Worm (Caenorhabditis elegans) whole organism, L1 larva: ENCODE results near the gene cthd-1.

Experiments
- C04F5.9 ChIP-seq: sonication (generic microtip); optimal IDR thresholded peaks from 2 replicates; lab custom pipeline; 2016; ENCODE audit warnings: missing genetic modification characterization, missing compliant biosample characterization
- ces-1 ChIP-seq: fragments of 150-350 bp; optimal IDR thresholded peaks from 2 replicates; lab custom pipeline; 2014; ENCODE audit warnings: missing biosample characterization, missing genetic modification reagents, missing genetic modification characterization
- efl-1 ChIP-seq, 4 experiments: fragments of 150-350 bp; optimal IDR thresholded peaks in 3 of 4; peaks in 1 of 4; 1 replicate in 1 of 4; 2 replicates in 3 of 4; lab custom pipeline; 2014; ENCODE audit warnings: missing biosample characterization in 2 of 4, missing genetic modification characterization in 2 of 4, missing genetic modification reagents in 2 of 4
- fkh-4 ChIP-seq: sonication (generic microtip); optimal IDR thresholded peaks from 2 replicates; lab custom pipeline; 2016; ENCODE audit warnings: missing compliant biosample characterization, missing genetic modification characterization, borderline replicate concordance
- isw-1 ChIP-seq: fragments of 200-800 bp; sonication (Bioruptor generic); IDR thresholded peaks from 2 replicates; pipeline ENCODE4 v1.3.6; 2022; ENCODE audit warnings: missing genetic modification characterization, missing compliant biosample characterization
- nhr-28 ChIP-seq: fragments of 150-350 bp; optimal IDR thresholded peaks from 2 replicates; lab custom pipeline; 2014; ENCODE audit warnings: missing biosample characterization, missing genetic modification characterization
- sox-4 ChIP-seq: sonication (generic microtip); optimal IDR thresholded peaks from 2 replicates; lab custom pipeline; 2016; ENCODE audit warnings: missing genetic modification characterization, missing compliant biosample characterization
- sptf-1 ChIP-seq: fragments of 150-350 bp; optimal IDR thresholded peaks from 2 replicates; lab custom pipeline; 2014; ENCODE audit warnings: missing biosample characterization, missing genetic modification characterization
- tlp-1 ChIP-seq: fragments of 150-350 bp; optimal IDR thresholded peaks from 2 replicates; lab custom pipeline; 2014; ENCODE audit warnings: missing biosample characterization, missing genetic modification characterization
- unc-62 ChIP-seq: fragments of 150-350 bp; optimal IDR thresholded peaks from 2 replicates; lab custom pipeline; 2014; ENCODE audit warnings: missing biosample characterization, missing genetic modification reagents, missing genetic modification characterization
- unc-86 ChIP-seq: sonication (generic microtip); optimal IDR thresholded peaks from 2 replicates; lab custom pipeline; 2016; ENCODE audit warnings: missing genetic modification characterization, missing compliant biosample characterization

DNA sequence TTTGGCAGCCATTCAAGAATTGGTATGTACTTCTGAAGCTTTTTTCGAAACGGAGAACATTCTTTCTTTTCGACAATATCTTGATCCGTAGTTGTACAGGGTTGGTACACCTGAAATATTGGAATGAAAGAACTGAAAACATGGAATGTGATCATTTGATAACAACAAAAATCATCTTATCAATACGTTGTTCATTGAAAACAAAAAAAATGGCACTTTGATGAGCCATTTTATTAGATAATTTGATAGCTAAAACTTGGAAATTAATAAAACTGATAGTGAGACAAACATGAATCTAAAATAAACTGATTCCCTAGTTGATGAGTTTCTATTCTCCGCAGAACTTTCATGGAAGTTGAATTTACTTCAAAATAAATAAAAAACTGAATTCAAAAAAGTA lies 5.6 kb upstream of the cthd-1 start:
- TF ChIP-seq C04F5.9 (tag; lab: Kevin White, UChicago) (no peak), unc-62 (no peak), fkh-4 (tag; lab: Kevin White, UChicago) (no peak), sox-4 (no peak), efl-1 (optimal IDR thresholded peaks at IDR 0.05; lab: Kevin White, UChicago) (no peak), efl-1 (GFP tag; optimal IDR thresholded peaks at IDR 0.05 in 1 of 2; lab: Kevin White, UChicago) (no peak), sptf-1 (tag; lab: Kevin White, UChicago) (no peak), ces-1 (GFP tag; lab: Kevin White, UChicago) (no peak), tlp-1 (tag; lab: Kevin White, UChicago) (no peak), nhr-28 (tag; lab: Kevin White, UChicago) (no peak), isw-1 (GFP tag; lab: Robert Waterston, UW) (no peak), unc-86 (tag; lab: Kevin White, UChicago) (no peak)
